Worm (Caenorhabditis elegans): ENCODE data around the gene dsl-4.

ce11 chrX:14132677-14133076 is 42.5 kb downstream of the dsl-4 start:
- TF ChIP-seq ets-4 (tag; optimal IDR thresholded peaks at IDR 0.05) (no peak), ceh-34 (tag; optimal IDR thresholded peaks at IDR 0.05) (no peak), K09A11.1 (tag; optimal IDR thresholded peaks at IDR 0.05; ENCODE audit: insufficient read depth) (no peak), sox-4 (tag; optimal IDR thresholded peaks at IDR 0.05) (no peak), hlh-15 (tag; optimal IDR thresholded peaks at IDR 0.05) (no peak), unc-86 (tag; optimal IDR thresholded peaks at IDR 0.05) (no peak)
